Fruit fly (Drosophila melanogaster) whole organism, embryonic: ENCODE results near the gene Uggt.

Source experiments
- B-H1 ChIP-seq: fragments of 200-800 bp; sonication (Bioruptor generic); IDR thresholded peaks from 3 replicates; pipeline ENCODE4 v1.3.6; 2022; ENCODE audit warnings: missing biosample characterization, missing genetic modification characterization
- B-H2 ChIP-seq: fragments of 200-800 bp; sonication (Bioruptor generic); optimal IDR thresholded peaks from 2 replicates; lab custom pipeline; 2018; ENCODE audit warnings: missing biosample characterization, mild to moderate bottlenecking, missing genetic modification characterization
- BtbVII ChIP-seq: fragments of 200-800 bp; sonication (Bioruptor generic); optimal IDR thresholded peaks from 3 replicates; lab custom pipeline; 2017; ENCODE audit warnings: missing biosample characterization, mild to moderate bottlenecking, missing genetic modification characterization
- C15 ChIP-seq: fragments of 200-800 bp; sonication (Bioruptor generic); IDR thresholded peaks from 3 replicates; pipeline ENCODE4 v1.3.6; 2022; ENCODE audit warnings: missing biosample characterization, missing genetic modification characterization
- CG10209 ChIP-seq: fragments of 200-800 bp; sonication (Bioruptor generic); optimal IDR thresholded peaks from 3 replicates; lab custom pipeline; 2017; ENCODE audit warnings: missing biosample characterization, mild to moderate bottlenecking, missing genetic modification characterization, missing genetic modification reagents
- CG10267 ChIP-seq: fragments of 200-800 bp; sonication (Bioruptor generic); optimal IDR thresholded peaks from 2 replicates; lab custom pipeline; 2018; ENCODE audit warnings: missing biosample characterization, mild to moderate bottlenecking, missing genetic modification characterization, moderate library complexity
- CG10543 ChIP-seq: fragments of 200-800 bp; sonication (Bioruptor generic); optimal IDR thresholded peaks from 3 replicates; lab custom pipeline; 2017; ENCODE audit warnings: missing biosample characterization, mild to moderate bottlenecking, missing genetic modification characterization, moderate library complexity
- CG12659 ChIP-seq: fragments of 200-800 bp; sonication (Bioruptor generic); optimal IDR thresholded peaks from 3 replicates; lab custom pipeline; 2017; ENCODE audit warnings: mild to moderate bottlenecking, missing biosample characterization, missing genetic modification reagents, missing genetic modification characterization
- CG13775 ChIP-seq: fragments of 200-800 bp; sonication (Bioruptor generic); optimal IDR thresholded peaks from 3 replicates; lab custom pipeline; 2017; ENCODE audit warnings: missing biosample characterization, mild to moderate bottlenecking, missing genetic modification characterization
- CG14014 ChIP-seq: fragments of 200-800 bp; sonication (Bioruptor generic); IDR thresholded peaks from 2 replicates; pipeline ENCODE4 v1.3.6; 2022; ENCODE audit warnings: missing biosample characterization, missing genetic modification characterization
- CG15696 ChIP-seq: fragments of 200-800 bp; sonication (Bioruptor generic); optimal IDR thresholded peaks from 2 replicates; lab custom pipeline; 2019; ENCODE audit warnings: missing biosample characterization, mild to moderate bottlenecking, missing genetic modification characterization, moderate library complexity
- CG1603 ChIP-seq: fragments of 200-800 bp; sonication (Bioruptor generic); optimal IDR thresholded peaks from 2 replicates; lab custom pipeline; 2019; ENCODE audit warnings: missing biosample characterization, mild to moderate bottlenecking, missing genetic modification characterization, moderate library complexity
- CG18262 ChIP-seq: fragments of 200-800 bp; optimal IDR thresholded peaks from 3 replicates; lab custom pipeline; 2019; ENCODE audit warnings: missing biosample characterization, mild to moderate bottlenecking, missing genetic modification characterization, moderate library complexity
- CG18476 ChIP-seq: fragments of 200-800 bp; sonication (Bioruptor generic); optimal IDR thresholded peaks from 2 replicates; lab custom pipeline; 2016; ENCODE audit warnings: missing biosample characterization, mild to moderate bottlenecking, missing genetic modification characterization
- CG18599 ChIP-seq: fragments of 200-800 bp; sonication (Bioruptor generic); optimal IDR thresholded peaks from 3 replicates; lab custom pipeline; 2017; ENCODE audit warnings: missing biosample characterization, missing genetic modification characterization, mild to moderate bottlenecking, moderate library complexity, missing genetic modification reagents
- CG18619 ChIP-seq: fragments of 200-800 bp; sonication (Bioruptor generic); optimal IDR thresholded peaks from 3 replicates; lab custom pipeline; 2017; ENCODE audit warnings: missing biosample characterization, mild to moderate bottlenecking, missing genetic modification characterization
- CG2199 ChIP-seq: fragments of 200-800 bp; sonication (Bioruptor generic); IDR thresholded peaks from 3 replicates; pipeline ENCODE4 v1.3.6; 2022; ENCODE audit warnings: missing biosample characterization, missing genetic modification characterization
- CG32772 ChIP-seq: fragments of 200-800 bp; sonication (Bioruptor generic); IDR thresholded peaks from 2 replicates; pipeline ENCODE4 v1.3.6; 2022; ENCODE audit warnings: missing biosample characterization, missing genetic modification characterization
- CG42726 ChIP-seq: fragments of 200-800 bp; sonication (Bioruptor generic); IDR thresholded peaks from 2 replicates; pipeline ENCODE4 v1.3.6; 2022; ENCODE audit warnings: missing biosample characterization, missing genetic modification characterization; ENCODE audit not compliant: partially characterized antibody
- CG4707 ChIP-seq: fragments of 200-800 bp; sonication (Bioruptor generic); optimal IDR thresholded peaks from 2 replicates; lab custom pipeline; 2018; ENCODE audit warnings: missing biosample characterization, mild to moderate bottlenecking, missing genetic modification characterization, moderate library complexity
- CG4730 ChIP-seq: fragments of 200-800 bp; sonication (Bioruptor generic); IDR thresholded peaks from 2 replicates; pipeline ENCODE4 v1.3.6; 2022; ENCODE audit warnings: missing biosample characterization, missing genetic modification characterization
- CG7556 ChIP-seq: fragments of 200-800 bp; sonication (Bioruptor generic); optimal IDR thresholded peaks from 2 replicates; lab custom pipeline; 2017; ENCODE audit warnings: missing biosample characterization, mild to moderate bottlenecking, missing genetic modification characterization
- CG7928 ChIP-seq: fragments of 200-800 bp; sonication (Bioruptor generic); optimal IDR thresholded peaks from 2 replicates; lab custom pipeline; 2017; ENCODE audit warnings: missing biosample characterization, mild to moderate bottlenecking, missing genetic modification characterization
- CG8290 ChIP-seq, 3 experiments: fragments of 200-800 bp; sonication (Bioruptor generic); optimal IDR thresholded peaks; 2 replicates each; lab custom pipeline; 2016 to 2019; ENCODE audit warnings: missing biosample characterization in 3 of 3, missing genetic modification characterization in 3 of 3, mild to moderate bottlenecking in 2 of 3, moderate library complexity in 1 of 3
- CG9727 ChIP-seq: fragments of 200-800 bp; sonication (Bioruptor generic); optimal IDR thresholded peaks from 3 replicates; lab custom pipeline; 2017; ENCODE audit warnings: missing biosample characterization, mild to moderate bottlenecking, missing genetic modification characterization
- CrebB ChIP-seq: fragments of 200-800 bp; sonication (Bioruptor generic); optimal IDR thresholded peaks from 3 replicates; lab custom pipeline; 2018; ENCODE audit warnings: missing biosample characterization, mild to moderate bottlenecking, missing genetic modification characterization
- Deaf1 ChIP-seq: fragments of 200-800 bp; optimal IDR thresholded peaks from 3 replicates; lab custom pipeline; 2019; ENCODE audit warnings: missing biosample characterization, mild to moderate bottlenecking, missing genetic modification characterization, moderate library complexity
- Fer1 ChIP-seq: fragments of 200-800 bp; sonication (Bioruptor generic); optimal IDR thresholded peaks from 2 replicates; lab custom pipeline; 2017; ENCODE audit warnings: missing biosample characterization, mild to moderate bottlenecking, missing genetic modification characterization
- HHEX ChIP-seq: fragments of 200-800 bp; sonication (Bioruptor generic); optimal IDR thresholded peaks from 3 replicates; lab custom pipeline; 2017; ENCODE audit warnings: missing biosample characterization, mild to moderate bottlenecking, missing genetic modification characterization, missing genetic modification reagents
- Hey ChIP-seq: fragments of 200-800 bp; sonication (Bioruptor generic); optimal IDR thresholded peaks from 3 replicates; lab custom pipeline; 2018; ENCODE audit warnings: missing biosample characterization, mild to moderate bottlenecking, missing genetic modification characterization
- Hmr ChIP-seq: fragments of 200-800 bp; sonication (Bioruptor generic); optimal IDR thresholded peaks from 3 replicates; lab custom pipeline; 2017; ENCODE audit warnings: mild to moderate bottlenecking, missing biosample characterization, missing genetic modification reagents, missing genetic modification characterization
- Hr39 ChIP-seq: fragments of >200 bp; optimal IDR thresholded peaks from 2 replicates; lab custom pipeline; 2017
- PHDP ChIP-seq: fragments of 200-800 bp; sonication (Bioruptor generic); optimal IDR thresholded peaks from 3 replicates; lab custom pipeline; 2018; ENCODE audit warnings: missing biosample characterization, mild to moderate bottlenecking, missing genetic modification characterization, moderate library complexity
- Vsx1 ChIP-seq: fragments of 200-800 bp; sonication (Bioruptor generic); optimal IDR thresholded peaks from 2 replicates; lab custom pipeline; 2017; ENCODE audit warnings: missing biosample characterization, mild to moderate bottlenecking, missing genetic modification characterization, missing genetic modification reagents
- YL-1 ChIP-seq: fragments of 200-800 bp; sonication (Bioruptor generic); optimal IDR thresholded peaks from 3 replicates; lab custom pipeline; 2017; ENCODE audit warnings: missing biosample characterization, mild to moderate bottlenecking, missing genetic modification characterization
- abd-A ChIP-seq: fragments of 200-800 bp; sonication (Bioruptor generic); optimal IDR thresholded peaks from 3 replicates; lab custom pipeline; 2019; ENCODE audit warnings: missing biosample characterization, mild to moderate bottlenecking, missing genetic modification characterization, moderate library complexity
- caup ChIP-seq: fragments of 200-800 bp; sonication (Bioruptor generic); optimal IDR thresholded peaks from 3 replicates; lab custom pipeline; 2017; ENCODE audit warnings: missing biosample characterization, mild to moderate bottlenecking, missing genetic modification characterization, moderate library complexity; ENCODE audit not compliant: severe bottlenecking
- exex ChIP-seq: fragments of 200-800 bp; sonication (Bioruptor generic); optimal IDR thresholded peaks from 4 replicates; lab custom pipeline; 2018; ENCODE audit warnings: missing biosample characterization, mild to moderate bottlenecking, missing genetic modification characterization, moderate library complexity
- fd3F ChIP-seq: fragments of 200-800 bp; sonication (Bioruptor generic); optimal IDR thresholded peaks from 2 replicates; lab custom pipeline; 2018; ENCODE audit warnings: missing biosample characterization, mild to moderate bottlenecking, missing genetic modification characterization, moderate library complexity
- gem ChIP-seq: fragments of 200-800 bp; sonication (Bioruptor generic); optimal IDR thresholded peaks from 2 replicates; lab custom pipeline; 2019; ENCODE audit warnings: missing biosample characterization, mild to moderate bottlenecking, missing genetic modification characterization, moderate library complexity
- pb ChIP-seq: fragments of 200-800 bp; sonication (Bioruptor generic); optimal IDR thresholded peaks from 3 replicates; lab custom pipeline; 2016; ENCODE audit warnings: missing biosample characterization, missing genetic modification characterization
- rib ChIP-seq: fragments of 200-800 bp; sonication (Bioruptor generic); IDR thresholded peaks from 2 replicates; pipeline ENCODE4 v1.3.6; 2022; ENCODE audit warnings: missing biosample characterization, missing genetic modification characterization
- schlank ChIP-seq: fragments of 200-800 bp; sonication (Bioruptor generic); optimal IDR thresholded peaks from 2 replicates; lab custom pipeline; 2018; ENCODE audit warnings: missing biosample characterization, mild to moderate bottlenecking, missing genetic modification characterization
- sd ChIP-seq: fragments of 200-800 bp; sonication (Bioruptor generic); optimal IDR thresholded peaks from 3 replicates; lab custom pipeline; 2018; ENCODE audit warnings: missing biosample characterization, mild to moderate bottlenecking, missing genetic modification characterization, moderate library complexity
- sens ChIP-seq: fragments of 200-800 bp; sonication (Bioruptor generic); peaks from one replicate; lab custom pipeline; 2016; ENCODE audit warnings: missing biosample characterization, missing genetic modification characterization
- so ChIP-seq: fragments of 200-800 bp; sonication (Bioruptor generic); IDR thresholded peaks from 3 replicates; pipeline ENCODE4 v1.3.6; 2022; ENCODE audit warnings: missing biosample characterization, missing genetic modification characterization
- unpg ChIP-seq: fragments of 200-800 bp; sonication (Bioruptor generic); optimal IDR thresholded peaks from 3 replicates; lab custom pipeline; 2018; ENCODE audit warnings: missing biosample characterization, mild to moderate bottlenecking, missing genetic modification characterization, moderate library complexity
- wek ChIP-seq: fragments of 200-800 bp; sonication (Bioruptor generic); optimal IDR thresholded peaks from 3 replicates; lab custom pipeline; 2018; ENCODE audit warnings: missing biosample characterization, mild to moderate bottlenecking, missing genetic modification characterization, moderate library complexity
- zen2 ChIP-seq: fragments of 200-800 bp; sonication (Bioruptor generic); IDR thresholded peaks from 3 replicates; pipeline ENCODE4 v1.3.6; 2022; ENCODE audit warnings: missing biosample characterization, missing genetic modification characterization; ENCODE audit not compliant: partially characterized antibody

The Uggt gene

DNA sequence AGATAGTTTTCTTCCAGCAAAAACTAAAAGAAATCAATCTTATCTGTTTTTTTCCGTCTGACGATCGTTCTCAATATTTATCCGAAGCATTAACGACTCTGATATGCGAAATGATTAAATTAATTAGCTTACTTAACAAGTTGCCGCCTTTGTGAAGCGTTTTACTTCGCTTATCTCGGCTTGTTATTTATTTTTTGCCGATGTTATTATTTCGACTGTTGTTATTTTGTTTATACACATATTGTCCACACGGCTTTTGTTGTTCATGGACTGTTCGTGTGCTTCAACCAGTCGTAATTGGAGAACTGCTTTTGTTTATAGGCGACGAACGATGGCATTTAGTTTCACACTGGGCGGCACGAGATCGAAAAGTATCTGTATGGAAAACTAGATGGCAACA is 39.3 kb upstream of the Uggt start (continued):
- TF ChIP-seq CG4730 (GFP tag; lab: Robert Waterston, UW) (no peak), CG12659 (GFP tag; lab: Kevin White, UChicago) (peak; percentile 32), CG7928 (no peak), Hmr (GFP tag; lab: Kevin White, UChicago) (peak; percentile 48), CG10267 (tag; lab: Kevin White, UChicago) (no peak), CG7556 (GFP tag; lab: Kevin White, UChicago) (peak; percentile 19), Hey (tag; lab: Kevin White, UChicago) (no peak), rib (GFP tag; lab: Robert Waterston, UW) (no peak), CG15696 (tag; lab: Kevin White, UChicago) (peak; percentile 5), CrebB (tag; lab: Kevin White, UChicago) (peak; percentile 66), wek (GFP tag; lab: Kevin White, UChicago) (peak; percentile 28), CG10543 (GFP tag; lab: Kevin White, UChicago) (peak; percentile 56), so (peak; percentile 45; the same call in 1 of the 3 replicates), YL-1 (GFP tag; lab: Kevin White, UChicago) (no peak), sens (GFP tag; lab: Kevin White, UChicago) (peak; percentile 43), zen2 (GFP tag; lab: Robert Waterston, UW) (no peak), gem (tag; lab: Kevin White, UChicago) (peak; percentile 36), sd (tag; lab: Kevin White, UChicago) (no peak), Hr39 (lab: Kevin White, UChicago) (no peak), caup (GFP tag; lab: Kevin White, UChicago) (peak; percentile 33), schlank (tag; lab: Kevin White, UChicago) (peak; percentile 2), CG2199 (GFP tag; lab: Robert Waterston, UW) (0 out of 3 replicates have a peak, but pooled peaks have one; percentile 49), fd3F (peak; percentile 43), exex (tag; lab: Kevin White, UChicago) (peak; percentile 2), B-H1 (GFP tag; lab: Robert Waterston, UW) (no peak), CG42726 (GFP tag; lab: Robert Waterston, UW) (no peak), CG18262 (tag; lab: Kevin White, UChicago) (no peak), B-H2 (GFP tag; lab: Kevin White, UChicago) (peak; percentile 52), Vsx1 (GFP tag; lab: Kevin White, UChicago) (peak; percentile 70), CG4707 (GFP tag; lab: Kevin White, UChicago) (peak; percentile 18), CG18599 (GFP tag; lab: Kevin White, UChicago) (peak; percentile 29), CG13775 (GFP tag; lab: Kevin White, UChicago) (no peak), C15 (GFP tag; lab: Robert Waterston, UW) (no peak), BtbVII (GFP tag; lab: Kevin White, UChicago) (peak; percentile 41), HHEX (GFP tag; lab: Kevin White, UChicago) (peak; percentile 33), Fer1 (GFP tag; lab: Kevin White, UChicago) (peak; percentile 62), CG18476 (GFP tag; lab: Kevin White, UChicago) (no peak), CG18619 (GFP tag; lab: Kevin White, UChicago) (peak; percentile 33), CG10209 (peak; percentile 24), CG9727 (GFP tag; lab: Kevin White, UChicago) (peak; percentile 4), CG32772 (GFP tag; lab: Robert Waterston, UW) (no peak), CG1603 (no peak), abd-A (tag; lab: Kevin White, UChicago) (no peak), unpg (GFP tag; lab: Kevin White, UChicago) (peak; percentile 9), Deaf1 (tag; lab: Kevin White, UChicago) (peak; percentile 14), CG8290 (GFP tag; optimal IDR thresholded peaks at IDR 0.05; lab: Kevin White, UChicago) (no peak), CG8290 (tag; optimal IDR thresholded peaks at IDR 0.05; lab: Kevin White, UChicago) (peak in 1 of 2 experiments; percentile 34), pb (GFP tag; lab: Kevin White, UChicago) (no peak), CG14014 (GFP tag; lab: Robert Waterston, UW) (peak; percentile 52; the same call in 1 of the 2 replicates), PHDP (tag; lab: Kevin White, UChicago) (peak; percentile 53)
